Worm (Caenorhabditis elegans): Measurements from ENCODE around the gene dhrs-4.

Gene dhrs-4

ce11 chrV:12934976-12935375 lies 12.6 kb downstream of the dhrs-4 start, which contains the start of gene T16G1.7 (continued):
- TF ChIP-seq pha-4 (GFP tag; IDR thresholded peaks at IDR 0.05) (no peak), pha-4 (tag; optimal IDR thresholded peaks at IDR 0.05) (no peak), mep-1 (tag; optimal IDR thresholded peaks at IDR 0.05) (no peak), nhr-111 (GFP tag; optimal IDR thresholded peaks at IDR 0.05) (no peak), ctbp-1 (GFP tag; IDR thresholded peaks at IDR 0.05) (no peak), egl-43 (GFP tag; IDR thresholded peaks at IDR 0.05) (no peak), lin-13 (GFP tag; optimal IDR thresholded peaks at IDR 0.05) (no peak), dve-1 (tag; optimal IDR thresholded peaks at IDR 0.05; ENCODE audit: insufficient read depth) (peak; percentile 76), zip-11 (GFP tag; IDR thresholded peaks at IDR 0.05) (no peak), lir-3 (tag; optimal IDR thresholded peaks at IDR 0.05) (no peak), nhr-25 (tag; optimal IDR thresholded peaks at IDR 0.05; ENCODE audit: borderline replicate concordance, insufficient read depth) (no peak), dpl-1 (GFP tag; optimal IDR thresholded peaks at IDR 0.05) (no peak), ceh-44 (GFP tag; IDR thresholded peaks at IDR 0.05) (no peak), nhr-102 (tag; optimal IDR thresholded peaks at IDR 0.05) (peak; percentile 66), nhr-77 (tag; optimal IDR thresholded peaks at IDR 0.05) (peak; percentile 68), arid-1 (GFP tag; conservative IDR thresholded peaks at IDR 0.05) (no peak), Y48G9A.11 (GFP tag; IDR thresholded peaks at IDR 0.05) (no peak), daf-8 (GFP tag; IDR thresholded peaks at IDR 0.05) (no peak), ces-1 (GFP tag; optimal IDR thresholded peaks at IDR 0.05) (no peak), mdt-29 (GFP tag; IDR thresholded peaks at IDR 0.05) (no peak), unc-130 (GFP tag; optimal IDR thresholded peaks at IDR 0.05) (no peak), F49E8.2 (tag; optimal IDR thresholded peaks at IDR 0.05; ENCODE audit: borderline replicate concordance) (no peak), spr-1 (tag; optimal IDR thresholded peaks at IDR 0.05) (no peak), php-3 (GFP tag; IDR thresholded peaks at IDR 0.05) (peak; percentile 68; the same call in 1 of the 2 replicates), gei-8 (GFP tag; optimal IDR thresholded peaks at IDR 0.05) (no peak), lin-29 (GFP tag; IDR thresholded peaks at IDR 0.05) (no peak), zag-1 (tag; optimal IDR thresholded peaks at IDR 0.05) (no peak), vab-7 (GFP tag; IDR thresholded peaks at IDR 0.05) (no peak), duxl-1 (tag; optimal IDR thresholded peaks at IDR 0.05; ENCODE audit: poor library complexity) (no peak), Y105C5A.15 (GFP tag; IDR thresholded peaks at IDR 0.05) (no peak), snpc-4 (tag; optimal IDR thresholded peaks at IDR 0.05) (no peak), skn-1 (tag; optimal IDR thresholded peaks at IDR 0.05) (no peak), R02D3.7 (tag; optimal IDR thresholded peaks at IDR 0.05) (no peak), fkh-10 (GFP tag; optimal IDR thresholded peaks at IDR 0.05) (no peak), nhr-237 (tag; optimal IDR thresholded peaks at IDR 0.05) (no peak), cey-2 (tag; optimal IDR thresholded peaks at IDR 0.05; ENCODE audit: borderline replicate concordance, insufficient read depth) (no peak), daf-16 (GFP tag; optimal IDR thresholded peaks at IDR 0.05) (no peak), daf-16 (tag; optimal IDR thresholded peaks at IDR 0.05) (peak; percentile 77), ceh-28 (tag; optimal IDR thresholded peaks at IDR 0.05) (no peak), mdl-1 (tag; optimal IDR thresholded peaks at IDR 0.05) (peak in 1 of 2 experiments; percentile 51), madf-5 (GFP tag; IDR thresholded peaks at IDR 0.05) (no peak), aha-1 (tag) (peak; percentile 29), lim-7 (GFP tag; IDR thresholded peaks at IDR 0.05) (no peak), F10B5.3 (tag; optimal IDR thresholded peaks at IDR 0.05) (no peak), T26A8.4 (GFP tag; IDR thresholded peaks at IDR 0.05) (no peak), unc-39 (tag; optimal IDR thresholded peaks at IDR 0.05) (no peak), ZK546.5 (tag; optimal IDR thresholded peaks at IDR 0.05) (no peak), lin-1 (GFP tag; IDR thresholded peaks at IDR 0.05) (peak; percentile 72; the same call in 1 of the 2 replicates), zfp-3 (GFP tag; conservative IDR thresholded peaks at IDR 0.05) (no peak), ztf-11 (tag; optimal IDR thresholded peaks at IDR 0.05) (no peak), lin-38 (GFP tag; IDR thresholded peaks at IDR 0.05) (no peak), snpc-1.2 (GFP tag; IDR thresholded peaks at IDR 0.05) (no peak)

All from whole organism, L4 larva.